Fruit fly (Drosophila melanogaster) whole organism, embryonic: ENCODE data around the gene CG14229.

Experiments
- CG14667 ChIP-seq: fragments of 200-800 bp; sonication (Bioruptor generic); IDR thresholded peaks from 2 replicates; pipeline ENCODE4 v1.3.6; 2022; ENCODE audit warnings: missing biosample characterization, missing genetic modification characterization
- CG18011 ChIP-seq: fragments of 200-800 bp; sonication (Bioruptor generic); optimal IDR thresholded peaks from 2 replicates; lab custom pipeline; 2017; ENCODE audit warnings: missing biosample characterization, missing genetic modification characterization, mild to moderate bottlenecking, moderate library complexity, missing genotype
- CG4730 ChIP-seq: fragments of 200-800 bp; sonication (Bioruptor generic); IDR thresholded peaks from 2 replicates; pipeline ENCODE4 v1.3.6; 2022; ENCODE audit warnings: missing biosample characterization, missing genetic modification characterization
- CG5953 ChIP-seq: fragments of 200-800 bp; sonication (Bioruptor generic); IDR thresholded peaks from 2 replicates; pipeline ENCODE4 v1.3.6; 2022; ENCODE audit warnings: missing biosample characterization, missing genetic modification characterization
- Dip2 ChIP-seq: fragments of 200-800 bp; sonication (Bioruptor generic); IDR thresholded peaks from 2 replicates; pipeline ENCODE4 v1.3.6; 2022; ENCODE audit warnings: missing biosample characterization, missing genetic modification characterization
- Elba2 ChIP-seq: fragments of 200-800 bp; sonication (Bioruptor generic); optimal IDR thresholded peaks from 3 replicates; lab custom pipeline; 2016; ENCODE audit warnings: missing biosample characterization, missing genetic modification characterization
- Hr78 ChIP-seq, 2 experiments: fragments of 200-800 bp in 1 of 2; fragments of >200 bp in 1 of 2; sonication (Bioruptor generic) in 1 of 2; optimal IDR thresholded peaks; 2 replicates each; lab custom pipeline; 2017 to 2019; ENCODE audit warnings: missing biosample characterization in 2 of 2, missing genetic modification characterization in 2 of 2, mild to moderate bottlenecking in 1 of 2, moderate library complexity in 1 of 2
- az2 ChIP-seq: fragments of 200-800 bp; sonication (Bioruptor generic); optimal IDR thresholded peaks from 3 replicates; lab custom pipeline; 2016; ENCODE audit warnings: missing biosample characterization, missing genetic modification characterization
- bab2 ChIP-seq: fragments of 200-800 bp; sonication (Bioruptor generic); optimal IDR thresholded peaks from 2 replicates; lab custom pipeline; 2016; ENCODE audit warnings: missing biosample characterization, missing genetic modification characterization
- fd64A ChIP-seq: fragments of 200-800 bp; sonication (Bioruptor generic); optimal IDR thresholded peaks from 3 replicates; lab custom pipeline; 2018; ENCODE audit warnings: missing biosample characterization, mild to moderate bottlenecking, missing genetic modification characterization
- kni ChIP-seq: fragments of 200-800 bp; sonication (Bioruptor generic); optimal IDR thresholded peaks from 3 replicates; lab custom pipeline; 2017; ENCODE audit warnings: mild to moderate bottlenecking, missing biosample characterization, missing genetic modification reagents, missing genetic modification characterization
- otp ChIP-seq: fragments of 200-800 bp; sonication (Bioruptor generic); IDR thresholded peaks from 3 replicates; pipeline ENCODE4, ENCODE4 v1.3.6; 2022; ENCODE audit warnings: missing biosample characterization, missing genetic modification characterization

DNA sequence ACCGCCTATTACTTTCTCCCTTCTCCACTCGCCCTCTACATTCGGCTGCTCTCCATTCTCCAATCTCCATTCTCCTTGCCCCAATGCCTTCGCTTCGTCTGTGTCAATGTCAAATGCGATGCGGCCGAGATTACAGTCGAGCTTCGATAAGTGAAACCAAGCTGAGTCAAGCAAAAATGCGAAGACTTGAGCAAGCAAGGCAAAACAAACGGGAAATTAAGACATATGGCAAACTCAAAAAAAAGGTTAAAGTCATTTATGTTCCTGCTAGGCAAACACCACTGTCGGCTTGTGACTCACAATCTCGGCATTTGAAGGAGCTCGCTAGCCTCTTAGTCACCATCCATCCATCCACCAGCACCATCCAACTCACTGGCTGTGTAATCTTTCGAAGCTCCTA is 26.6 kb downstream of the CG14229 start:
- peak; percentile 91 for TF ChIP-seq kni
- TF ChIP-seq fd64A = peak; percentile 85
- peak; percentile 96 for TF ChIP-seq CG5953
- TF ChIP-seq Hr78 (GFP tag; optimal IDR thresholded peaks at IDR 0.05; lab: Kevin White, UChicago) = peak in 1 of 2 experiments; percentile 93
- peak; percentile 98 for TF ChIP-seq bab2 (GFP tag; lab: Kevin White, UChicago)
- peak; percentile 69 for TF ChIP-seq Elba2 (GFP tag; lab: Kevin White, UChicago)
- TF ChIP-seq otp (GFP tag; lab: Robert Waterston, UW) = peak; percentile 96
- peak; percentile 45; the same call in 1 of the 2 replicates for TF ChIP-seq Dip2 (GFP tag; lab: Robert Waterston, UW)
- peak; percentile 90 for TF ChIP-seq CG4730
- TF ChIP-seq az2 = peak; percentile 98
- TF ChIP-seq CG18011 = peak; percentile 79
- peak; percentile 90 for TF ChIP-seq CG14667
